Worm (Caenorhabditis elegans) whole organism, early embryonic: ENCODE data around the gene T25D10.1.

Experiments used
- B0310.2 ChIP-seq: sonication (generic microtip); optimal IDR thresholded peaks from 2 replicates; lab custom pipeline; 2016; ENCODE audit warnings: mild to moderate bottlenecking, missing genetic modification characterization, missing compliant biosample characterization
- F13C5.2 ChIP-seq: sonication (generic microtip); optimal IDR thresholded peaks from 2 replicates; lab custom pipeline; 2017; ENCODE audit warnings: mild to moderate bottlenecking, missing genetic modification characterization, inconsistent platforms, missing compliant biosample characterization
- aly-1 ChIP-seq: sonication (generic microtip); optimal IDR thresholded peaks from 2 replicates; lab custom pipeline; 2016; ENCODE audit warnings: missing genetic modification characterization, missing compliant biosample characterization
- ama-1 ChIP-seq: fragments of 150-350 bp; optimal IDR thresholded peaks from 2 replicates; lab custom pipeline; 2014
- ceh-13 ChIP-seq: fragments of 200-800 bp; sonication (Bioruptor generic); optimal IDR thresholded peaks from 2 replicates; lab custom pipeline; 2018; ENCODE audit warnings: mild to moderate bottlenecking, missing genetic modification characterization, missing compliant biosample characterization
- ceh-36 ChIP-seq: sonication (generic microtip); optimal IDR thresholded peaks from 2 replicates; lab custom pipeline; 2016; ENCODE audit warnings: missing genetic modification characterization, inconsistent platforms, missing compliant biosample characterization
- ets-7 ChIP-seq: sonication (generic microtip); optimal IDR thresholded peaks from 2 replicates; lab custom pipeline; 2016; ENCODE audit warnings: missing genotype, missing genetic modification characterization, missing compliant biosample characterization
- flt-1 ChIP-seq: fragments of 200-800 bp; sonication (Bioruptor generic); IDR thresholded peaks from 2 replicates; pipeline ENCODE4 v1.3.6; 2022; ENCODE audit warnings: missing genetic modification characterization, missing compliant biosample characterization
- hmbx-1 ChIP-seq: sonication (generic microtip); optimal IDR thresholded peaks from 2 replicates; lab custom pipeline; 2016; ENCODE audit warnings: mild to moderate bottlenecking, missing genetic modification characterization, missing compliant biosample characterization
- hmg-4 ChIP-seq: fragments of 200-800 bp; sonication (Bioruptor generic); optimal IDR thresholded peaks from 2 replicates; lab custom pipeline; 2018; ENCODE audit warnings: mild to moderate bottlenecking, missing genetic modification characterization, missing compliant biosample characterization
- hnd-1 ChIP-seq: sonication (generic microtip); optimal IDR thresholded peaks from 2 replicates; lab custom pipeline; 2016; ENCODE audit warnings: missing genetic modification characterization, missing compliant biosample characterization
- pes-1 ChIP-seq: fragments of 200-800 bp; sonication (Bioruptor generic); IDR thresholded peaks from 2 replicates; pipeline ENCODE4 v1.3.6; 2022; ENCODE audit warnings: missing genetic modification reagents, missing genetic modification characterization, missing compliant biosample characterization
- scrt-1 ChIP-seq: fragments of 200-800 bp; sonication (Bioruptor generic); IDR thresholded peaks from 2 replicates; pipeline ENCODE4 v1.3.6; 2022; ENCODE audit warnings: missing genetic modification characterization, missing compliant biosample characterization
- sea-1 ChIP-seq: fragments of 200-800 bp; sonication (Bioruptor generic); conservative IDR thresholded peaks from 2 replicates; pipeline ENCODE4 v1.3.6; 2022; ENCODE audit warnings: missing genetic modification characterization, missing compliant biosample characterization
- tbx-11 ChIP-seq: fragments of 200-800 bp; sonication (Bioruptor generic); IDR thresholded peaks from 2 replicates; pipeline ENCODE4 v1.3.6; 2022; ENCODE audit warnings: missing genetic modification characterization, missing compliant biosample characterization
- tbx-37 ChIP-seq: fragments of 200-800 bp; sonication (Bioruptor generic); conservative IDR thresholded peaks from 2 replicates; pipeline ENCODE4 v1.3.6; 2022; ENCODE audit warnings: missing genetic modification reagents, missing genetic modification characterization, missing compliant biosample characterization
- tra-4 ChIP-seq: sonication (generic microtip); optimal IDR thresholded peaks from 2 replicates; lab custom pipeline; 2017; ENCODE audit warnings: missing genetic modification characterization, missing compliant biosample characterization

T25D10.1 gene

DNA sequence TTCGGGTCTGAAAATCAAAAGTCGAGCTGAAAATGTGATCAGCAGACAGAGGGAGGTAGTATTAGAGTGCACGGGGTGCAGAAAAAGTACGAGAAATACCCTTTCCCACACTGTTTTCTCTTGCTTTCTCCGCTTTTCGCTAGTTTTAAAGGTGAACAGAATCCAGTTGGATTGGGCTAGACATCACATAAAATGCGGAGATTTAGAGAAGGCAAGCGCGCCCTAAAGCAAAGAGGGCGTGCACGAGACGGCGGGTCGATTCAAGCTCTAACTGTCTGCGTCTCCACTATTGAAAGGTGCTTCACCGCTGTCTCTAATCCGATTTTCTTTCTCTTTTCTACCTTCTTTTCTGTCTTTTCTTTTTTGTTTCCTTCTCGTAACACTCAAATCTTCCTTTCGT is 33.1 kb upstream of the T25D10.1 start:
- peak; percentile 50 for TF ChIP-seq hmg-4 (GFP tag; lab: Kevin White, UChicago)
- TF ChIP-seq B0310.2 (tag; lab: Kevin White, UChicago) = no peak
- no peak for TF ChIP-seq ceh-13 (GFP tag; lab: Kevin White, UChicago)
- TF ChIP-seq ceh-36 = peak; percentile 27

ce11 chrII:6371003-6371402 is 32.2 kb upstream of the T25D10.1 start, which contains the start of gene lin-23:
lin-23 (plus strand) TSS chrII:6371303.
- TF ChIP-seq tbx-11 (GFP tag; lab: Robert Waterston, UW) (no peak), ceh-36 (no peak), aly-1 (tag; lab: Kevin White, UChicago) (no peak), B0310.2 (tag; lab: Kevin White, UChicago) (no peak), tra-4 (tag; lab: Kevin White, UChicago) (no peak), ceh-13 (GFP tag; lab: Kevin White, UChicago) (no peak), ama-1 (no peak), hmbx-1 (no peak), ets-7 (tag; lab: Kevin White, UChicago) (no peak), tbx-37 (GFP tag; lab: Robert Waterston, UW) (no peak), hmg-4 (GFP tag; lab: Kevin White, UChicago) (no peak), sea-1 (no peak), flt-1 (no peak), F13C5.2 (tag; lab: Kevin White, UChicago) (no peak)

- TF ChIP-seq ama-1 (no peak), ceh-36 (no peak), flt-1 (no peak), tbx-37 (GFP tag; lab: Robert Waterston, UW) (no peak), hnd-1 (tag; lab: Kevin White, UChicago) (no peak), hmbx-1 (no peak), pes-1 (GFP tag; lab: Robert Waterston, UW) (no peak), tbx-11 (GFP tag; lab: Robert Waterston, UW) (no peak), F13C5.2 (tag; lab: Kevin White, UChicago) (no peak), ceh-13 (GFP tag; lab: Kevin White, UChicago) (no peak), tra-4 (tag; lab: Kevin White, UChicago) (no peak), hmg-4 (GFP tag; lab: Kevin White, UChicago) (no peak), sea-1 (no peak), B0310.2 (tag; lab: Kevin White, UChicago) (no peak), aly-1 (tag; lab: Kevin White, UChicago) (no peak)
Measured at ce11 chrII:6373361-6373760, 29.8 kb upstream of the T25D10.1 start.

- TF ChIP-seq hmg-4 (GFP tag; lab: Kevin White, UChicago) (no peak), tbx-11 (GFP tag; lab: Robert Waterston, UW) (no peak), ets-7 (tag; lab: Kevin White, UChicago) (no peak), hmbx-1 (no peak), sea-1 (no peak), ceh-13 (GFP tag; lab: Kevin White, UChicago) (no peak), tbx-37 (GFP tag; lab: Robert Waterston, UW) (no peak), flt-1 (no peak), ceh-36 (no peak), aly-1 (tag; lab: Kevin White, UChicago) (no peak), scrt-1 (no peak), B0310.2 (tag; lab: Kevin White, UChicago) (no peak), tra-4 (tag; lab: Kevin White, UChicago) (no peak), pes-1 (GFP tag; lab: Robert Waterston, UW) (no peak)
Measured at ce11 chrII:6374646-6375045, 28.6 kb upstream of the T25D10.1 start.

DNA sequence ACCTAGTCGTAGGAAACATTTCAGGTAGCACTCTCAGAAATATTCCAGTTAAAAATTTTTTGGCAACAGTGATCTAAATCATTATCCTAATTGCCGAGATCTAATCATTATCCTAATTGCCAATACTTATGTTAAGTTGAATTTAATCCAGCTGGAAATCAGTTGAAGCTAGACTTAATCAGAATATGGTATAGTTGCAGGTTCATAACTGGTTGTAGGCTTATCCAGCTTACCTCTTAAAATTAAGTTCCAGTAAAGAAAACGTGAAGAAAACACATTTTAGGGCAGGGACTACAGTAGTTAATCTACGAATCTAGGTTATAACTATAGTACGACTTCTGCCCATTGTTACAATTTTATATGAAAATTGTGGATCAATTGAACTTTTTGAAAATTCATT is 26.5 kb upstream of the T25D10.1 start:
- TF ChIP-seq hmbx-1 (no peak), tbx-37 (GFP tag; lab: Robert Waterston, UW) (no peak), hmg-4 (GFP tag; lab: Kevin White, UChicago) (no peak), ceh-36 (no peak), ceh-13 (GFP tag; lab: Kevin White, UChicago) (no peak), sea-1 (no peak), pes-1 (GFP tag; lab: Robert Waterston, UW) (no peak), B0310.2 (tag; lab: Kevin White, UChicago) (no peak), ets-7 (tag; lab: Kevin White, UChicago) (no peak), tbx-11 (GFP tag; lab: Robert Waterston, UW) (no peak), F13C5.2 (tag; lab: Kevin White, UChicago) (no peak), aly-1 (tag; lab: Kevin White, UChicago) (no peak)

- TF ChIP-seq ama-1 (no peak), flt-1 (no peak), ets-7 (tag; lab: Kevin White, UChicago) (no peak), F13C5.2 (tag; lab: Kevin White, UChicago) (no peak), tbx-11 (GFP tag; lab: Robert Waterston, UW) (no peak), sea-1 (no peak), B0310.2 (tag; lab: Kevin White, UChicago) (no peak), ceh-13 (GFP tag; lab: Kevin White, UChicago) (no peak), ceh-36 (no peak), tbx-37 (GFP tag; lab: Robert Waterston, UW) (no peak), hnd-1 (tag; lab: Kevin White, UChicago) (no peak), hmbx-1 (no peak), pes-1 (GFP tag; lab: Robert Waterston, UW) (no peak), scrt-1 (no peak), hmg-4 (GFP tag; lab: Kevin White, UChicago) (no peak), tra-4 (tag; lab: Kevin White, UChicago) (no peak), aly-1 (tag; lab: Kevin White, UChicago) (no peak)
Measured at ce11 chrII:6377381-6377948, 25.7 kb upstream of the T25D10.1 start.

ce11 chrII:6379038-6379563 is 24.1 kb upstream of the T25D10.1 start:
- TF ChIP-seq F13C5.2 (tag; lab: Kevin White, UChicago) (no peak), tra-4 (tag; lab: Kevin White, UChicago) (no peak), ama-1 (no peak), scrt-1 (no peak), pes-1 (GFP tag; lab: Robert Waterston, UW) (no peak)
